Fruit fly (Drosophila melanogaster) whole organism, wandering third instar larva: ENCODE results near the gene CG42853.

Experiments
- Abd-B ChIP-seq: fragments of >200 bp; optimal IDR thresholded peaks from 2 replicates; lab custom pipeline; 2017; ENCODE audit warnings: missing biosample characterization, missing genetic modification characterization
- CG32264 ChIP-seq: fragments of 200-800 bp; sonication (Bioruptor generic); optimal IDR thresholded peaks from 2 replicates; lab custom pipeline; 2016; ENCODE audit warnings: missing biosample characterization, missing genetic modification characterization
- CG9705 ChIP-seq: fragments of 200-800 bp; sonication (Bioruptor generic); optimal IDR thresholded peaks from 2 replicates; lab custom pipeline; 2018; ENCODE audit warnings: missing biosample characterization, mild to moderate bottlenecking, missing genetic modification characterization
- CrebA ChIP-seq: fragments of 200-800 bp; sonication (Bioruptor generic); optimal IDR thresholded peaks from 2 replicates; lab custom pipeline; 2016; ENCODE audit warnings: missing biosample characterization, mild to moderate bottlenecking, missing genetic modification characterization, borderline replicate concordance
- Dif ChIP-seq: fragments of 200-275, 200-300 bp; sonication (Bioruptor generic); optimal IDR thresholded peaks from 2 replicates; lab custom pipeline; 2018; ENCODE audit warnings: missing biosample characterization, missing genetic modification characterization; ENCODE audit not compliant: partially characterized antibody
- GATAd ChIP-seq: sonication (Bioruptor generic); optimal IDR thresholded peaks from 2 replicates; lab custom pipeline; 2016; ENCODE audit warnings: missing biosample characterization, missing genetic modification characterization
- Hnf4 ChIP-seq: fragments of 200-800 bp; sonication (Bioruptor generic); optimal IDR thresholded peaks from 2 replicates; lab custom pipeline; 2016; ENCODE audit warnings: missing biosample characterization, mild to moderate bottlenecking, missing genetic modification characterization
- Hr78 ChIP-seq: fragments of >200 bp; optimal IDR thresholded peaks from 2 replicates; lab custom pipeline; 2017; ENCODE audit warnings: missing biosample characterization, missing genetic modification characterization
- Hr83 ChIP-seq: fragments of 200-300 bp; sonication (Bioruptor generic); optimal IDR thresholded peaks from 2 replicates; lab custom pipeline; 2016; ENCODE audit warnings: missing biosample characterization, mild to moderate bottlenecking, missing genetic modification characterization, moderate library complexity; ENCODE audit not compliant: poor library complexity, severe bottlenecking
- Mio ChIP-seq: sonication (Bioruptor generic); optimal IDR thresholded peaks from 2 replicates; lab custom pipeline; 2016; ENCODE audit warnings: missing biosample characterization, missing genetic modification characterization
- Myc ChIP-seq: fragments of >200 bp; optimal IDR thresholded peaks from 2 replicates; lab custom pipeline; 2017
- N ChIP-seq: fragments of >200 bp; optimal IDR thresholded peaks from 2 replicates; lab custom pipeline; 2018; ENCODE audit warnings: missing biosample characterization, missing external identifiers, missing genetic modification characterization
- OdsH ChIP-seq: fragments of 200-800 bp; sonication (Bioruptor generic); optimal IDR thresholded peaks from 2 replicates; lab custom pipeline; 2016; ENCODE audit warnings: missing biosample characterization, mild to moderate bottlenecking, missing genetic modification characterization
- Rel ChIP-seq, 2 experiments: fragments of 200-800 bp; sonication (Bioruptor generic) in 1 of 2; optimal IDR thresholded peaks; 2 replicates in 1 of 2; 3 replicates in 1 of 2; lab custom pipeline; 2016 to 2019; ENCODE audit warnings: mild to moderate bottlenecking in 2 of 2, missing biosample characterization in 2 of 2, missing genetic modification characterization in 2 of 2, moderate library complexity in 1 of 2
- Sp1 ChIP-seq: fragments of 200-800 bp; sonication (Bioruptor generic); optimal IDR thresholded peaks from 3 replicates; lab custom pipeline; 2019; ENCODE audit warnings: missing biosample characterization, mild to moderate bottlenecking, missing genetic modification characterization, moderate library complexity
- br ChIP-seq: fragments of 200-800 bp; sonication (Bioruptor generic); optimal IDR thresholded peaks from 2 replicates; lab custom pipeline; 2016; ENCODE audit warnings: missing biosample characterization, missing genetic modification characterization
- brk ChIP-seq: fragments of 200-800 bp; sonication (Bioruptor generic); optimal IDR thresholded peaks from 2 replicates; lab custom pipeline; 2016; ENCODE audit warnings: missing biosample characterization, mild to moderate bottlenecking, missing genetic modification characterization
- dl ChIP-seq, 2 experiments: fragments of 175-275, 200-275 bp in 1 of 2; fragments of 200-275 bp in 1 of 2; sonication (Bioruptor generic); optimal IDR thresholded peaks; lab custom pipeline; 2018; ENCODE audit warnings: mild to moderate bottlenecking in 2 of 2, missing biosample characterization in 2 of 2, missing genetic modification characterization in 2 of 2, moderate library complexity in 2 of 2; ENCODE audit not compliant: partially characterized antibody in 2 of 2, insufficient read depth in 1 of 2
- dmrt93B ChIP-seq: fragments of 200-800 bp; sonication (Bioruptor generic); optimal IDR thresholded peaks from 2 replicates; lab custom pipeline; 2018; ENCODE audit warnings: missing biosample characterization, mild to moderate bottlenecking, missing genetic modification characterization
- dsf ChIP-seq: sonication (Bioruptor generic); optimal IDR thresholded peaks from 2 replicates; lab custom pipeline; 2016; ENCODE audit warnings: missing biosample characterization, missing genetic modification characterization, borderline replicate concordance
- ey ChIP-seq: fragments of 200-800 bp; sonication (Bioruptor generic); optimal IDR thresholded peaks from 2 replicates; lab custom pipeline; 2016; ENCODE audit warnings: missing biosample characterization, missing genetic modification characterization
- foxo ChIP-seq, 2 experiments: fragments of 200-800 bp; sonication (Bioruptor generic); optimal IDR thresholded peaks; 2 replicates in 1 of 2; 3 replicates in 1 of 2; lab custom pipeline; 2016 to 2017; ENCODE audit warnings: missing biosample characterization in 2 of 2, missing genetic modification characterization in 2 of 2
- fru ChIP-seq: fragments of 200-800 bp; sonication (Bioruptor generic); optimal IDR thresholded peaks from 3 replicates; lab custom pipeline; 2016; ENCODE audit warnings: missing biosample characterization, mild to moderate bottlenecking, missing genetic modification characterization
- h ChIP-seq: fragments of 200-800 bp; sonication (Bioruptor generic); optimal IDR thresholded peaks from 3 replicates; lab custom pipeline; 2016; ENCODE audit warnings: missing biosample characterization, mild to moderate bottlenecking, missing genetic modification characterization
- jim ChIP-seq: fragments of 175-275, 200-325 bp; sonication (Bioruptor generic); optimal IDR thresholded peaks from 2 replicates; lab custom pipeline; 2016; ENCODE audit warnings: missing biosample characterization, mild to moderate bottlenecking, missing genetic modification characterization
- lola ChIP-seq: fragments of >200 bp; optimal IDR thresholded peaks from 2 replicates; lab custom pipeline; 2017; ENCODE audit warnings: missing biosample characterization, missing genetic modification characterization
- pan ChIP-seq: fragments of >200 bp; optimal IDR thresholded peaks from 2 replicates; lab custom pipeline; 2017
- rgr ChIP-seq: fragments of 200-800 bp; sonication (Bioruptor generic); optimal IDR thresholded peaks from 3 replicates; lab custom pipeline; 2016; ENCODE audit warnings: missing biosample characterization, mild to moderate bottlenecking, missing genetic modification characterization
- sv ChIP-seq: fragments of 200-800 bp; sonication (Bioruptor generic); optimal IDR thresholded peaks from 3 replicates; lab custom pipeline; 2016; ENCODE audit warnings: missing biosample characterization, missing genetic modification characterization
- tai ChIP-seq: sonication (Bioruptor generic); optimal IDR thresholded peaks from 2 replicates; lab custom pipeline; 2016; ENCODE audit warnings: missing biosample characterization, missing genetic modification characterization
- usp ChIP-seq: fragments of >200 bp; optimal IDR thresholded peaks from 2 replicates; lab custom pipeline; 2017; ENCODE audit warnings: missing biosample characterization, missing genetic modification characterization

Gene CG42853

dm6 chr3L:18076649-18077048, 45.1 kb downstream of the CG42853 start:
- TF ChIP-seq Rel (GFP tag; optimal IDR thresholded peaks at IDR 0.05; lab: Kevin White, UChicago) (no peak), Rel (tag; optimal IDR thresholded peaks at IDR 0.05; lab: Kevin White, UChicago) (no peak), brk (GFP tag; lab: Kevin White, UChicago) (no peak), Mio (GFP tag; lab: Kevin White, UChicago) (no peak), Dif (GFP tag; lab: Kevin White, UChicago) (no peak), rgr (no peak), CrebA (GFP tag; lab: Kevin White, UChicago) (no peak), h (GFP tag; lab: Kevin White, UChicago) (no peak), pan (lab: Kevin White, UChicago) (no peak), GATAd (GFP tag; lab: Kevin White, UChicago) (no peak), foxo (GFP tag; optimal IDR thresholded peaks at IDR 0.05; lab: Kevin White, UChicago) (no peak), Hr78 (GFP tag; lab: Kevin White, UChicago) (no peak), Hr83 (GFP tag; lab: Kevin White, UChicago) (no peak), dl (GFP tag; optimal IDR thresholded peaks at IDR 0.05; lab: Kevin White, UChicago; ENCODE audit: insufficient read depth in 1 of 2, partially characterized antibody in 2 of 2) (no peak), CG32264 (GFP tag; lab: Kevin White, UChicago) (no peak), usp (no peak), ey (no peak)

- TF ChIP-seq foxo (GFP tag; optimal IDR thresholded peaks at IDR 0.05; lab: Kevin White, UChicago): no peak
- TF ChIP-seq ey: no peak
- TF ChIP-seq pan (lab: Kevin White, UChicago): no peak
- no peak for TF ChIP-seq brk (GFP tag; lab: Kevin White, UChicago)
- no peak for TF ChIP-seq tai (GFP tag; lab: Kevin White, UChicago)
- TF ChIP-seq jim (GFP tag; lab: Kevin White, UChicago): no peak
- no peak for TF ChIP-seq Abd-B (GFP tag; lab: Kevin White, UChicago)
Measured at dm6 chr3L:18075853-18076252, 45.9 kb downstream of the CG42853 start.

- TF ChIP-seq Hnf4 (GFP tag; lab: Kevin White, UChicago) (no peak), N (GFP tag; lab: Kevin White, UChicago) (no peak), foxo (GFP tag; optimal IDR thresholded peaks at IDR 0.05; lab: Kevin White, UChicago) (no peak), dsf (no peak), br (no peak), CG9705 (GFP tag; lab: Kevin White, UChicago) (no peak), CG32264 (GFP tag; lab: Kevin White, UChicago) (no peak), sv (GFP tag; lab: Kevin White, UChicago) (no peak), Myc (no peak), Rel (GFP tag; optimal IDR thresholded peaks at IDR 0.05; lab: Kevin White, UChicago) (no peak), Rel (tag; optimal IDR thresholded peaks at IDR 0.05; lab: Kevin White, UChicago) (no peak), fru (GFP tag; lab: Kevin White, UChicago) (no peak), OdsH (no peak), pan (lab: Kevin White, UChicago) (no peak), Dif (GFP tag; lab: Kevin White, UChicago) (no peak), lola (no peak), ey (no peak), Hr83 (GFP tag; lab: Kevin White, UChicago) (no peak)
Measured at dm6 chr3L:18074988-18075387, 46.8 kb downstream of the CG42853 start.

dm6 chr3L:18073559-18074134, 48.1 kb downstream of the CG42853 start, which contains the start of gene CG44004:
TSS of gene CG44004 (minus strand) at chr3L:18073863.
- TF ChIP-seq jim (GFP tag; lab: Kevin White, UChicago): no peak
- no peak for TF ChIP-seq CG9705 (GFP tag; lab: Kevin White, UChicago)
- no peak for TF ChIP-seq dsf
- no peak for TF ChIP-seq Hr83 (GFP tag; lab: Kevin White, UChicago)

- TF ChIP-seq dmrt93B (GFP tag; lab: Kevin White, UChicago): no peak
- TF ChIP-seq rgr: no peak
- TF ChIP-seq dl (GFP tag; optimal IDR thresholded peaks at IDR 0.05; lab: Kevin White, UChicago; ENCODE audit: insufficient read depth in 1 of 2, partially characterized antibody in 2 of 2): no peak
- no peak for TF ChIP-seq fru (GFP tag; lab: Kevin White, UChicago)
- TF ChIP-seq Mio (GFP tag; lab: Kevin White, UChicago): no peak
- TF ChIP-seq ey: no peak
- no peak for TF ChIP-seq Dif (GFP tag; lab: Kevin White, UChicago)
- TF ChIP-seq Sp1: no peak
- TF ChIP-seq, all 38 proteins: peak for 0
Measured at dm6 chr3L:18072023-18072422, 49.8 kb downstream of the CG42853 start, which contains the start of gene CG44005. TSS of gene CG44005 (minus strand) at chr3L:18072123.
